Worm (Caenorhabditis elegans) whole organism, late embryonic: ENCODE data around the gene ins-22.

Source experiments
- C08G9.2 ChIP-seq: sonication (generic microtip); optimal IDR thresholded peaks from 2 replicates; lab custom pipeline; 2016; ENCODE audit warnings: mild to moderate bottlenecking, missing genetic modification characterization, moderate library complexity, missing compliant biosample characterization
- ceh-31 ChIP-seq: sonication (generic microtip); optimal IDR thresholded peaks from 2 replicates; lab custom pipeline; 2016; ENCODE audit warnings: missing genetic modification characterization, missing compliant biosample characterization
- ets-4 ChIP-seq: sonication (generic microtip); optimal IDR thresholded peaks from 2 replicates; lab custom pipeline; 2016; ENCODE audit warnings: missing genetic modification characterization, missing compliant biosample characterization
- eyg-1 ChIP-seq: sonication (generic microtip); optimal IDR thresholded peaks from 2 replicates; lab custom pipeline; 2016; ENCODE audit warnings: missing genotype, missing genetic modification characterization, missing compliant biosample characterization
- gmeb-2 ChIP-seq: sonication (generic microtip); optimal IDR thresholded peaks from 2 replicates; lab custom pipeline; 2016; ENCODE audit warnings: missing genetic modification characterization, inconsistent platforms, missing compliant biosample characterization
- hlh-8 ChIP-seq: sonication (generic microtip); optimal IDR thresholded peaks from 2 replicates; lab custom pipeline; 2016; ENCODE audit warnings: missing genotype, missing genetic modification characterization, missing compliant biosample characterization
- nfya-1 ChIP-seq: sonication (generic microtip); optimal IDR thresholded peaks from 2 replicates; lab custom pipeline; 2017; ENCODE audit warnings: missing genetic modification characterization, mild to moderate bottlenecking, missing compliant biosample characterization, antibody characterized with exemption, moderate library complexity
- pag-3 ChIP-seq: sonication (generic microtip); optimal IDR thresholded peaks from 2 replicates; lab custom pipeline; 2016; ENCODE audit warnings: missing compliant biosample characterization, missing genetic modification characterization, borderline replicate concordance
- sdc-2 ChIP-seq: sonication (generic microtip); optimal IDR thresholded peaks from 2 replicates; lab custom pipeline; 2016; ENCODE audit warnings: missing genotype, missing genetic modification characterization, missing compliant biosample characterization
- unc-55 ChIP-seq: sonication (generic microtip); optimal IDR thresholded peaks from 2 replicates; lab custom pipeline; 2017; ENCODE audit warnings: missing biosample characterization, missing genetic modification reagents, missing genetic modification characterization

ins-22 gene

ce11 chrIII:10069278-10069677 is 43.2 kb downstream of the ins-22 start, which contains the start of gene T16G12.6:
TSS of gene T16G12.6 (plus strand) at chrIII:10069578.
- TF ChIP-seq unc-55 (GFP tag; lab: Kevin White, UChicago) (no peak), ceh-31 (no peak), hlh-8 (tag; lab: Kevin White, UChicago) (no peak)

ce11 chrIII:10076042-10076441 is 50.0 kb downstream of the ins-22 start:
- TF ChIP-seq C08G9.2 (no peak), nfya-1 (tag; lab: Kevin White, UChicago) (peak; percentile 87), gmeb-2 (tag; lab: Kevin White, UChicago) (no peak), eyg-1 (tag; lab: Kevin White, UChicago) (no peak), sdc-2 (tag; lab: Kevin White, UChicago) (no peak), pag-3 (tag; lab: Kevin White, UChicago) (no peak), ets-4 (tag; lab: Kevin White, UChicago) (no peak)
